Worm (Caenorhabditis elegans) whole organism, L1 larva: Measurements from ENCODE around the gene odd-2.

Experiments used
- C16A3.4 ChIP-seq: fragments of 150-350 bp; optimal IDR thresholded peaks from 2 replicates; lab custom pipeline; 2014; ENCODE audit warnings: missing biosample characterization, missing genetic modification characterization
- C34B4.2 ChIP-seq: sonication (generic microtip); optimal IDR thresholded peaks from 2 replicates; lab custom pipeline; 2017; ENCODE audit warnings: mild to moderate bottlenecking, missing genetic modification characterization, missing compliant biosample characterization
- F16B12.6 ChIP-seq: fragments of 150-350 bp; optimal IDR thresholded peaks from 2 replicates; lab custom pipeline; 2014; ENCODE audit warnings: missing biosample characterization, missing genetic modification characterization
- Y116A8C.19 ChIP-seq: sonication (generic microtip); optimal IDR thresholded peaks from 2 replicates; lab custom pipeline; 2016; ENCODE audit warnings: missing compliant biosample characterization, missing genetic modification characterization, borderline replicate concordance
- aha-1 ChIP-seq: fragments of 150-350 bp; optimal IDR thresholded peaks from 2 replicates; lab custom pipeline; 2014; ENCODE audit warnings: missing biosample characterization, missing genetic modification characterization
- blmp-1 ChIP-seq: fragments of 150-350 bp; optimal IDR thresholded peaks from 2 replicates; lab custom pipeline; 2014; ENCODE audit warnings: missing biosample characterization, missing genetic modification characterization
- ceh-8 ChIP-seq: fragments of 200-800 bp; sonication (Bioruptor generic); optimal IDR thresholded peaks from 2 replicates; lab custom pipeline; 2018; ENCODE audit warnings: mild to moderate bottlenecking, missing genetic modification characterization, moderate library complexity, missing compliant biosample characterization
- ceh-90 ChIP-seq: sonication (generic microtip); optimal IDR thresholded peaks from 2 replicates; lab custom pipeline; 2016; ENCODE audit warnings: missing genetic modification characterization, missing compliant biosample characterization
- dsc-1 ChIP-seq: sonication (generic microtip); optimal IDR thresholded peaks from 2 replicates; lab custom pipeline; 2016; ENCODE audit warnings: mild to moderate bottlenecking, missing genetic modification characterization, missing compliant biosample characterization
- efl-1 ChIP-seq, 4 experiments: fragments of 150-350 bp; optimal IDR thresholded peaks in 3 of 4; peaks in 1 of 4; 1 replicate in 1 of 4; 2 replicates in 3 of 4; lab custom pipeline; 2014; ENCODE audit warnings: missing biosample characterization in 2 of 4, missing genetic modification characterization in 2 of 4, missing genetic modification reagents in 2 of 4
- efl-3 ChIP-seq: fragments of 200-800 bp; sonication (Bioruptor generic); optimal IDR thresholded peaks from 2 replicates; lab custom pipeline; 2018; ENCODE audit warnings: mild to moderate bottlenecking, missing genetic modification characterization, missing compliant biosample characterization
- elt-2 ChIP-seq: sonication (generic microtip); optimal IDR thresholded peaks from 2 replicates; lab custom pipeline; 2016; ENCODE audit warnings: missing genetic modification characterization, mild to moderate bottlenecking, inconsistent platforms, missing compliant biosample characterization, missing genetic modification reagents
- fkh-10 ChIP-seq: sonication (generic microtip); optimal IDR thresholded peaks from 2 replicates; lab custom pipeline; 2017; ENCODE audit warnings: missing biosample characterization, missing genetic modification reagents, missing genetic modification characterization
- fkh-8 ChIP-seq: sonication (generic microtip); optimal IDR thresholded peaks from 2 replicates; lab custom pipeline; 2016; ENCODE audit warnings: mild to moderate bottlenecking, missing genetic modification characterization, missing compliant biosample characterization
- fos-1 ChIP-seq: fragments of 150-350 bp; optimal IDR thresholded peaks from 2 replicates; lab custom pipeline; 2014; ENCODE audit warnings: missing biosample characterization, missing genetic modification characterization
- hlh-4 ChIP-seq: sonication (generic microtip); optimal IDR thresholded peaks from 2 replicates; lab custom pipeline; 2016; ENCODE audit warnings: mild to moderate bottlenecking, missing genetic modification characterization, missing compliant biosample characterization
- jun-1 ChIP-seq: fragments of 150-350 bp; optimal IDR thresholded peaks from 2 replicates; lab custom pipeline; 2014; ENCODE audit warnings: missing biosample characterization, missing genetic modification reagents, missing genetic modification characterization
- lin-14 ChIP-seq: fragments of 200-800 bp; sonication (Bioruptor generic); optimal IDR thresholded peaks from 2 replicates; lab custom pipeline; 2018; ENCODE audit warnings: mild to moderate bottlenecking, missing genetic modification characterization, moderate library complexity, missing compliant biosample characterization
- lin-35 ChIP-seq, 2 experiments: fragments of 150-350 bp; optimal IDR thresholded peaks; 2 replicates each; lab custom pipeline; 2014; ENCODE audit warnings: missing biosample characterization in 2 of 2, missing genetic modification characterization in 2 of 2, missing genetic modification reagents in 2 of 2
- lin-39 ChIP-seq: fragments of 150-350 bp; optimal IDR thresholded peaks from 2 replicates; lab custom pipeline; 2014; ENCODE audit warnings: missing biosample characterization, missing genetic modification reagents, missing genetic modification characterization
- mab-9 ChIP-seq: fragments of 200-800 bp; sonication (Bioruptor generic); IDR thresholded peaks from 2 replicates; pipeline ENCODE4 v1.3.6; 2022; ENCODE audit warnings: missing genetic modification reagents, missing genetic modification characterization, missing compliant biosample characterization
- mef-2 ChIP-seq: fragments of 150-350 bp; optimal IDR thresholded peaks from 2 replicates; lab custom pipeline; 2014; ENCODE audit warnings: missing biosample characterization, missing genetic modification characterization
- nhr-11 ChIP-seq: fragments of 150-350 bp; optimal IDR thresholded peaks from 2 replicates; lab custom pipeline; 2014; ENCODE audit warnings: missing biosample characterization, missing genetic modification characterization
- nhr-19 ChIP-seq: fragments of 200-800 bp; sonication (Bioruptor generic); conservative IDR thresholded peaks from 2 replicates; pipeline ENCODE4 v1.3.6; 2022; ENCODE audit warnings: missing genetic modification characterization, missing compliant biosample characterization
- nhr-20 ChIP-seq: sonication (generic microtip); optimal IDR thresholded peaks from 2 replicates; lab custom pipeline; 2016; ENCODE audit warnings: mild to moderate bottlenecking, missing genetic modification characterization, missing compliant biosample characterization
- nhr-237 ChIP-seq: fragments of 150-350 bp; optimal IDR thresholded peaks from 2 replicates; lab custom pipeline; 2014; ENCODE audit warnings: missing biosample characterization, missing genetic modification characterization
- nhr-28 ChIP-seq: fragments of 150-350 bp; optimal IDR thresholded peaks from 2 replicates; lab custom pipeline; 2014; ENCODE audit warnings: missing biosample characterization, missing genetic modification characterization
- nhr-71 ChIP-seq: sonication (generic microtip); optimal IDR thresholded peaks from 2 replicates; lab custom pipeline; 2016; ENCODE audit warnings: mild to moderate bottlenecking, missing genetic modification characterization, moderate library complexity, missing compliant biosample characterization
- nhr-76 ChIP-seq: sonication (generic microtip); optimal IDR thresholded peaks from 2 replicates; lab custom pipeline; 2017; ENCODE audit warnings: missing biosample characterization, missing genetic modification characterization
- nhr-77 ChIP-seq: fragments of 150-350 bp; optimal IDR thresholded peaks from 2 replicates; lab custom pipeline; 2014; ENCODE audit warnings: missing biosample characterization, missing genetic modification characterization
- nhr-84 ChIP-seq: sonication (generic microtip); optimal IDR thresholded peaks from 2 replicates; lab custom pipeline; 2017; ENCODE audit warnings: missing biosample characterization, missing genetic modification characterization
- pax-3 ChIP-seq: fragments of 200-800 bp; sonication (Bioruptor generic); optimal IDR thresholded peaks from 2 replicates; lab custom pipeline; 2018; ENCODE audit warnings: mild to moderate bottlenecking, missing genetic modification characterization, moderate library complexity, missing compliant biosample characterization
- pqm-1 ChIP-seq: sonication (generic microtip); optimal IDR thresholded peaks from 3 replicates; lab custom pipeline; 2017; ENCODE audit warnings: missing biosample characterization, missing genetic modification characterization
- rnt-1 ChIP-seq: sonication (generic microtip); optimal IDR thresholded peaks from 2 replicates; lab custom pipeline; 2016; ENCODE audit warnings: mild to moderate bottlenecking, missing genetic modification characterization, moderate library complexity, missing compliant biosample characterization
- skn-1 ChIP-seq: fragments of 150-350 bp; optimal IDR thresholded peaks from 2 replicates; lab custom pipeline; 2014; ENCODE audit warnings: missing biosample characterization, missing genetic modification characterization
- snpc-4 ChIP-seq: fragments of 150-350 bp; optimal IDR thresholded peaks from 2 replicates; lab custom pipeline; 2014; ENCODE audit warnings: missing biosample characterization, missing genetic modification characterization
- unc-130 ChIP-seq: fragments of 150-350 bp; optimal IDR thresholded peaks from 2 replicates; lab custom pipeline; 2017; ENCODE audit warnings: missing biosample characterization, missing genetic modification characterization, inconsistent platforms
- unc-30 ChIP-seq: sonication (generic microtip); optimal IDR thresholded peaks from 2 replicates; lab custom pipeline; 2017; ENCODE audit warnings: missing biosample characterization, missing genetic modification characterization
- unc-62 ChIP-seq: fragments of 150-350 bp; optimal IDR thresholded peaks from 2 replicates; lab custom pipeline; 2014; ENCODE audit warnings: missing biosample characterization, missing genetic modification reagents, missing genetic modification characterization
- xbp-1 ChIP-seq: sonication (generic microtip); optimal IDR thresholded peaks from 2 replicates; lab custom pipeline; 2016; ENCODE audit warnings: missing genetic modification characterization, missing compliant biosample characterization

The odd-2 gene

DNA sequence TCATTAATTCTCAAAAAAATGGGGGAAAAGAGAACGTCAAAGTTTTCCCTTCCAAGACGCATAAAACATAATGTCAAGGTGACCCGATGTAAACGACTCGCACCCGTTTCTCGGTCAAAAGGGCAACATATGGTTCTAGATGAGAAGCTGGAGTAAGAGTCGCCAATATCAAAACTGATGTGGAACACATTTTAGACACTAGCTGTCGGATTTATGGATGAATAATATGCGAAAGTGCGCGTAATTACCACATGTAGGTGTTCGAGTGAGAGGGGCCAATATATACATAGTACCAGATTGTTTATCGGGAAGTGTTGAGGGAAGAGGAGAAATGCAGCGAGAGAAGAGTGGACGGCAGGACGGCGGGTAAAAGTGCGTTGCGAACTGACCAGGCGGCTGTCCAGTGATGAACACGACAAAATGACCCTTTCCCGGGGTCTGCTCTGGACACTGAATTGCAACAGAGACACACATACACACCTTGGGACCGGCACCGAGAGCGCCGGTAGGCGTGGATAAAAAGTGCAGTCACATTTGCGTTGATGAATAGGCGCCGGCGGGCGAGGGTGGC, 9.3 kb downstream of the odd-2 start:
- TF ChIP-seq blmp-1 (peak; percentile 3), dsc-1 (tag; lab: Kevin White, UChicago) (peak; percentile 78), mef-2 (tag; lab: Kevin White, UChicago) (no peak)

DNA sequence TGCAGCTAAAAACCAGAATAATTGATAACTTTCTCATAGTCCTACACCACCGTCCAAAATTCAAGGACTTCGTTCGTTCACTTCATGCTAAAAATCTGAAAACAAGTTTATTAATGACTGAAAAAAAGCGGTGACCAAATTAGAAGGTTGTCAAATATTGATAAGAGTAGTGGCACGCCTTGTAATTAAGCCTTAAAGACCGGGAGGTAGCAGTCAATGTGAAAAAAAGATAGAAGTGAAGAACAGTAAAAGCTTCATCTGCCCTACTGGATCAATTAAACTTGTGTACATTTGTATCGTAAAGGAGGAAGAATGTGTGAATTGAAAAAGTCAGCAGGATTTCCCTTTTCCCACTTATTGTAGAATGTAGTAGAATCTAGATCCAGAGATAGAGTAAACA, 9.9 kb downstream of the odd-2 start, which contains the start of gene tag-275:
Gene tag-275 (minus strand): TSS at position 101 of the 400 bp plus-strand sequence.
- TF ChIP-seq nhr-19 (GFP tag; lab: Robert Waterston, UW) = no peak
- no peak for TF ChIP-seq C34B4.2 (tag; lab: Kevin White, UChicago)
- no peak for TF ChIP-seq nhr-77
- TF ChIP-seq aha-1 = no peak
- no peak for TF ChIP-seq nhr-76
- no peak for TF ChIP-seq unc-130
- no peak for TF ChIP-seq C16A3.4 (tag; lab: Kevin White, UChicago)
- no peak for TF ChIP-seq unc-30
- no peak for TF ChIP-seq jun-1 (tag; lab: Kevin White, UChicago)
- TF ChIP-seq mab-9 (GFP tag; lab: Robert Waterston, UW) = no peak
- no peak for TF ChIP-seq nhr-11 (tag; lab: Kevin White, UChicago)
- TF ChIP-seq, all 84 proteins: peak for 0

DNA sequence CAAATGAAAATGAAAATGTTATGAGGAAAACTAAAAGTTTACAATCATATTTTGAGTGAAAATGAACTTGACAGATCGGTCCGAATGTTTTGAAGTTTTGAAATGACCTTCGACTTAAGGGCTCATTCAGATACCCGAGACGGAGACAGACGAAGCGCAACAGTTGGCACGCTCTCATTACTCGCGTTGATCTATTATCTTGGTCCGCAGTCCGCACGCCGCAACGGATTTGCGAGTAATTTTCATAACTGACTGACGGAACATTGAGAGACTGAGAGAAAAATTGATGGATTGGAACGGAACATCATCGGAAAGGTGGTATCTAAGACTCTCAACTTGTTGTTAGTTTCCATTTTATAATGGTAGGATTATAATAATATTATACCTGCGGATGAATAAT, 14.4 kb downstream of the odd-2 start:
- TF ChIP-seq lin-14 (GFP tag; lab: Kevin White, UChicago) = peak; percentile 32
- no peak for TF ChIP-seq unc-30
- no peak for TF ChIP-seq fos-1
- no peak for TF ChIP-seq hlh-4
- no peak for TF ChIP-seq ceh-8 (GFP tag; lab: Kevin White, UChicago)
- TF ChIP-seq Y116A8C.19 (tag; lab: Kevin White, UChicago) = no peak
- peak; percentile 21 for TF ChIP-seq rnt-1 (tag; lab: Kevin White, UChicago)
- TF ChIP-seq efl-3 (GFP tag; lab: Kevin White, UChicago) = no peak
- TF ChIP-seq mef-2 (tag; lab: Kevin White, UChicago) = no peak

DNA sequence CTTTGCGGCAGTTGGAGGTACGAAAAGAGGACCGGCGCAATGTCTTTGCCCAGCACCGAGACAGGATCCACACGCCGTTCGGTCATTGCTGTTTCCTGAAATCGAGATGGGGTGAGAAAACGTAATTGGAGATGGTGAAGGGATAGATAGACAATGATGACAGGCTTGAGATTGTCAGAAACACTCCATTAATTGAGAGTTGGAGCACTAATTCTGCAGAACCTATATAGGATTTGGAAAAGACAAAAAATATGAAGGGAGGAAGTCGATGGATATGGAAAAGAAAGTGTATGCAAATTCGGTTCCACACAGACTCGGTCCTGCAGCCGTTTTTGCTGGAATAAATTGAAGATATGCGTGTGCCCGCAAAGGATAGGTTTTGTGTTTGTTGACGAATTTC, 22.1 kb downstream of the odd-2 start, which contains the start of gene Y72A10A.1:
Gene Y72A10A.1 (minus strand): TSS at position 101 of the 400 bp plus-strand sequence.
- TF ChIP-seq jun-1 (tag; lab: Kevin White, UChicago) (no peak), mef-2 (tag; lab: Kevin White, UChicago) (no peak)
- TF ChIP-seq, all 84 proteins: peak for 0

DNA sequence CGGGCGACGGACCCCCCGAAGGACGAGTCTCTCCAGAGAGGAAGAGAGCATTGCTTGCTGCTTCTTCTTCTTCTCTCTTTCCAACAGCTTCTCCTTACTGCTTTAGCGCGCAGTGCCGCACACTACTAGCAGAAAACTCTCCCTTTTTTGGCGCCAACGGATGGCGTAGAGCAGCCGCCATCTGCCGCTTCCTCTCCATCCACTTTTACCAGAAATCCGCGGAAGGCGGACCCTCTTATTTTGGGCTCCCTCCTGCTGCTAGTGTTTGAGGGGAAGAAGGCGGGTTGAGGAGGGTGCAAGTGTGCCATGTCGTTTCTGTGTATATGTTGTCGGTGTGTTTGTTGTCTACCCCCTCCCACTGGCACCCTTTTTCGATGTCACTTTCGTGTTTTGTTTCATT, 25.9 kb downstream of the odd-2 start:
- no peak for TF ChIP-seq nhr-19 (GFP tag; lab: Robert Waterston, UW)
- TF ChIP-seq nhr-28 (tag; lab: Kevin White, UChicago) = no peak
- no peak for TF ChIP-seq lin-39 (tag; lab: Kevin White, UChicago)
- TF ChIP-seq nhr-84 (tag; lab: Kevin White, UChicago) = no peak
- TF ChIP-seq nhr-20 = no peak
- TF ChIP-seq pax-3 (tag; lab: Kevin White, UChicago) = no peak
- no peak for TF ChIP-seq dsc-1 (tag; lab: Kevin White, UChicago)
- no peak for TF ChIP-seq snpc-4
- no peak for TF ChIP-seq nhr-237
- peak; percentile 33 for TF ChIP-seq fkh-10 (GFP tag; lab: Kevin White, UChicago)
- TF ChIP-seq nhr-71 (tag; lab: Kevin White, UChicago) = peak; percentile 13
- TF ChIP-seq efl-1 (optimal IDR thresholded peaks at IDR 0.05; lab: Kevin White, UChicago) = no peak
- TF ChIP-seq efl-1 (GFP tag; optimal IDR thresholded peaks at IDR 0.05 in 1 of 2; lab: Kevin White, UChicago) = no peak
- TF ChIP-seq lin-35 (GFP tag; optimal IDR thresholded peaks at IDR 0.05; lab: Kevin White, UChicago) = no peak
- TF ChIP-seq ceh-90 (tag; lab: Kevin White, UChicago) = no peak
- TF ChIP-seq elt-2 = no peak
- peak; percentile 67 for TF ChIP-seq lin-14 (GFP tag; lab: Kevin White, UChicago)
- no peak for TF ChIP-seq skn-1 (tag; lab: Kevin White, UChicago)
- TF ChIP-seq mab-9 (GFP tag; lab: Robert Waterston, UW) = 0 out of 2 replicates have a peak, but pooled peaks have one; percentile 26
- TF ChIP-seq F16B12.6 (tag; lab: Kevin White, UChicago) = no peak
- no peak for TF ChIP-seq pqm-1 (tag; lab: Kevin White, UChicago)
- no peak for TF ChIP-seq unc-62 (GFP tag; lab: Kevin White, UChicago)
- TF ChIP-seq xbp-1 (tag; lab: Kevin White, UChicago) = peak; percentile 6
- no peak for TF ChIP-seq fkh-8 (tag; lab: Kevin White, UChicago)
